Worm (Caenorhabditis elegans): ENCODE data around the gene F21D9.2.
"Not testable (repeated sequence)": the region's sequence is repeated elsewhere in the genome, so short reads cannot be mapped to it uniquely, and the experiment has no call there.

The F21D9.2 gene

ce11 chrV:19279888-19280287 is 17.6 kb upstream of the F21D9.2 start, which contains the start of gene F21D9.8:
Gene F21D9.8 (minus strand): TSS chrV:19279988.
- TF ChIP-seq nhr-237 (tag; optimal IDR thresholded peaks at IDR 0.05) (no peak), elt-1 (tag; optimal IDR thresholded peaks at IDR 0.05) (no peak), lsy-12 (tag; optimal IDR thresholded peaks at IDR 0.05) (no peak), fkh-10 (GFP tag; optimal IDR thresholded peaks at IDR 0.05) (no peak), R02D3.7 (tag; optimal IDR thresholded peaks at IDR 0.05) (no peak), pqm-1 (tag; optimal IDR thresholded peaks at IDR 0.05) (no peak), eor-1 (tag; optimal IDR thresholded peaks at IDR 0.05) (no peak), ceh-82 (tag; optimal IDR thresholded peaks at IDR 0.05) (no peak), nhr-67 (tag; optimal IDR thresholded peaks at IDR 0.05) (no peak)

DNA sequence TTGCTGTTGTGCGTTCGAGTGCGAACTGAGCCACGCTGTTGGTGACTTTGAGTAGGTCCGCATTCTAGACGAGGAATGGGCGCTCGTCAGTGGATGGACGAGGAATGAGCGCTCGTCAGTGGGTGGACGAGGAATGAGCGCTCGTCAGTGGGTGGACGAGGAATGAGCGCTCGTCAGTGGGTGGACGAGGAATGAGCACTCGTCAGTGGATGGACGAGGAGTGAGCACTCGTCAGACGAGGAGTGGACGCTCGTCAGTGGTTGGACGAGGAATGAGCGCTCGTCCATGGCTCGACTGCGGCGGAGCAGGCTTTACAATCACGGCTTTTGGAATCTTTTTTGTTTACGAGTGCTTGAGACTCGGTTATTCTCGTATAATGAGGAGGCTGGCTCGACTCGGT is 16.2 kb upstream of the F21D9.2 start:
- TF ChIP-seq mml-1 (tag; optimal IDR thresholded peaks at IDR 0.05) (no peak), zag-1 (tag; optimal IDR thresholded peaks at IDR 0.05) (no peak), ceh-16 (tag; optimal IDR thresholded peaks at IDR 0.05) (no peak), daf-12 (tag; optimal IDR thresholded peaks at IDR 0.05) (no peak), fkh-10 (GFP tag; optimal IDR thresholded peaks at IDR 0.05) (no peak), lsy-12 (tag; optimal IDR thresholded peaks at IDR 0.05) (no peak), nhr-12 (tag; optimal IDR thresholded peaks at IDR 0.05) (no peak), mdl-1 (tag; optimal IDR thresholded peaks at IDR 0.05) (no peak)

ce11 chrV:19276354-19276753 is 14.1 kb upstream of the F21D9.2 start:
- TF ChIP-seq snpc-4 (tag; optimal IDR thresholded peaks at IDR 0.05) = no peak
- TF ChIP-seq pqm-1 (tag; optimal IDR thresholded peaks at IDR 0.05) = no peak
- no peak for TF ChIP-seq egl-27 (tag; optimal IDR thresholded peaks at IDR 0.05)
- TF ChIP-seq jun-1 (tag; optimal IDR thresholded peaks at IDR 0.05) = no peak
- no peak for TF ChIP-seq nhr-77 (tag; optimal IDR thresholded peaks at IDR 0.05)
- TF ChIP-seq fkh-2 (tag; optimal IDR thresholded peaks at IDR 0.05) = no peak
- TF ChIP-seq ama-1 (optimal IDR thresholded peaks at IDR 0.05) = no peak
- TF ChIP-seq ztf-4 (tag; optimal IDR thresholded peaks at IDR 0.05) = no peak
- no peak for TF ChIP-seq pha-4 (tag; optimal IDR thresholded peaks at IDR 0.05)
- no peak for TF ChIP-seq ceh-16 (tag; optimal IDR thresholded peaks at IDR 0.05)
- TF ChIP-seq daf-12 (tag; optimal IDR thresholded peaks at IDR 0.05) = no peak

- TF ChIP-seq aly-2, ceh-82, skn-1 (tag; optimal IDR thresholded peaks at IDR 0.05): not testable (repeated sequence)
These were observed 1.9 kb upstream of the F21D9.2 start, which contains the start of gene F21D9.1 for ce11 chrV:19264148-19264547. Gene F21D9.1 (plus strand): TSS chrV:19264448.

DNA sequence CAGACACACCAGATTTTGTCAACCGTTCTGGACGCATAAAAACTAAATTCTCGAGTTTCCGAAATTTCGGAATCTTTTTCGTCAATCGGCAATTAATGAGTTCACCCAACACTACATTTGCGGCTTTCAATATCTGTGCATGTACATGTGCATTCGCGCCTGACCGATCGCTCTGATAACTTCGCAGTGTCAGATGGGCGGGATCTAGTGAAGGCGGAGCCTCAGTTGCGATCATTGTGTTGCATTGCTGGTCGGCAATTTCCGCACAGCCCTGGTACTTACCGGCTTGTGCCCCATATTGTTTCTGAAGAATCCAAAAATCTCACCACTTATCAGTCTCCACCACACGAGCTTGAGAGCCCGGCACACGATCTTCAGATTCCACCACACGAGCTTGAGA is 1.6 kb downstream of the F21D9.2 start:
- no peak for TF ChIP-seq nhr-76 (tag; optimal IDR thresholded peaks at IDR 0.05)
- no peak for TF ChIP-seq elt-2 (tag; optimal IDR thresholded peaks at IDR 0.05)
- TF ChIP-seq elt-3 (tag; optimal IDR thresholded peaks at IDR 0.05) = no peak
- TF ChIP-seq ceh-9 (tag; optimal IDR thresholded peaks at IDR 0.05) = no peak
- no peak for TF ChIP-seq aly-2 (tag; optimal IDR thresholded peaks at IDR 0.05)
- no peak for TF ChIP-seq nhr-67 (tag; optimal IDR thresholded peaks at IDR 0.05)
- no peak for TF ChIP-seq unc-39 (tag; optimal IDR thresholded peaks at IDR 0.05)
- no peak for TF ChIP-seq fkh-10 (GFP tag; optimal IDR thresholded peaks at IDR 0.05)
- TF ChIP-seq ceh-28 (tag; optimal IDR thresholded peaks at IDR 0.05) = no peak
- TF ChIP-seq pqm-1 (tag; optimal IDR thresholded peaks at IDR 0.05) = no peak
- no peak for TF ChIP-seq nhr-237 (tag; optimal IDR thresholded peaks at IDR 0.05)
- no peak for TF ChIP-seq egl-27 (tag; optimal IDR thresholded peaks at IDR 0.05)
- no peak for TF ChIP-seq hmg-11 (tag; optimal IDR thresholded peaks at IDR 0.05)

- TF ChIP-seq nhr-67 (tag; optimal IDR thresholded peaks at IDR 0.05) (no peak), nhr-28 (tag; optimal IDR thresholded peaks at IDR 0.05) (no peak), ceh-9 (tag; optimal IDR thresholded peaks at IDR 0.05) (no peak)
These were observed 2.8 kb downstream of the F21D9.2 start for ce11 chrV:19259403-19259802.

- TF ChIP-seq ceh-16 (tag; optimal IDR thresholded peaks at IDR 0.05) (no peak), nhr-77 (tag; optimal IDR thresholded peaks at IDR 0.05) (no peak), zag-1 (tag; optimal IDR thresholded peaks at IDR 0.05) (no peak), R02D3.7 (tag; optimal IDR thresholded peaks at IDR 0.05) (no peak), nhr-25 (tag; optimal IDR thresholded peaks at IDR 0.05) (no peak), elt-3 (tag; optimal IDR thresholded peaks at IDR 0.05) (no peak), egl-27 (tag; optimal IDR thresholded peaks at IDR 0.05) (no peak), fos-1 (tag; optimal IDR thresholded peaks at IDR 0.05) (no peak), pha-4 (tag; optimal IDR thresholded peaks at IDR 0.05) (no peak), unc-62 (GFP tag; optimal IDR thresholded peaks at IDR 0.05) (no peak), elt-2 (tag; optimal IDR thresholded peaks at IDR 0.05) (no peak), elt-1 (tag; optimal IDR thresholded peaks at IDR 0.05) (no peak)
These were observed 4.6 kb downstream of the F21D9.2 start, which contains the start of gene F21D9.3 for ce11 chrV:19257653-19258052. Gene F21D9.3 (minus strand): TSS chrV:19257753.
